Worm (Caenorhabditis elegans) whole organism, late embryonic: ENCODE measurements around the gene F58G11.4.

Source experiments
- ahr-1 ChIP-seq: sonication (generic microtip); optimal IDR thresholded peaks from 2 replicates; lab custom pipeline; 2016; ENCODE audit warnings: missing genetic modification characterization, missing compliant biosample characterization
- ceh-14 ChIP-seq: sonication (generic microtip); optimal IDR thresholded peaks from 2 replicates; lab custom pipeline; 2016; ENCODE audit warnings: missing genotype, missing genetic modification characterization, missing compliant biosample characterization
- ceh-9 ChIP-seq: sonication (generic microtip); optimal IDR thresholded peaks from 2 replicates; lab custom pipeline; 2016; ENCODE audit warnings: mild to moderate bottlenecking, missing genetic modification characterization, inconsistent platforms, missing compliant biosample characterization
- lim-6 ChIP-seq: sonication (generic microtip); optimal IDR thresholded peaks from 2 replicates; lab custom pipeline; 2016; ENCODE audit warnings: missing genetic modification characterization, missing compliant biosample characterization
- odd-2 ChIP-seq: sonication (generic microtip); optimal IDR thresholded peaks from 2 replicates; lab custom pipeline; 2017; ENCODE audit warnings: antibody characterized with exemption, mild to moderate bottlenecking, missing genetic modification characterization, missing compliant biosample characterization
- pqm-1 ChIP-seq: sonication (generic microtip); optimal IDR thresholded peaks from 2 replicates; lab custom pipeline; 2016; ENCODE audit warnings: missing genetic modification characterization, missing compliant biosample characterization
- tbx-2 ChIP-seq: sonication (generic microtip); optimal IDR thresholded peaks from 2 replicates; lab custom pipeline; 2016; ENCODE audit warnings: missing genetic modification characterization, missing compliant biosample characterization
- ttx-3 ChIP-seq: sonication (generic microtip); optimal IDR thresholded peaks from 2 replicates; lab custom pipeline; 2016; ENCODE audit warnings: missing genetic modification reagents, missing genetic modification characterization, missing compliant biosample characterization
- ztf-16 ChIP-seq: sonication (generic microtip); optimal IDR thresholded peaks from 2 replicates; lab custom pipeline; 2017; ENCODE audit warnings: missing genetic modification characterization, missing compliant biosample characterization

DNA sequence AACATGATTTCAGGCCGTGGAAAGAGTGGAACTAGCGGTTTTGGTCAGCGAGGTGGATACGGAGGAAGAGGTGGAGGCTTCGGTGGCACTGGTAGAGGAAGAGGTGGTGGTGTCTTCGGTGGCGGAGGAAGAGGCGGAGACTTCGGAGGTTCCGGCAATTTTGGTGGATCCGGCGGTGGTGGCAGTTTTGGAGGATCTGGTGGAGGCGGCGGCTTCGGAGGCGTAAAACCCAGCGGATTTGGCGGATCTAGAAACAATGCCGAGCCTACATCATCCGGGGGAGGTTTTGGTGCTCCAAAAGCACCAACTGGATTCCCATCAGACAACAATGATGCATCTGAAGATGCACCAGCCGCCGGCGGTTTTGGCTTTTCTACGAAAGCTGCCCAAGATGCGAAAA, 4.1 kb upstream of the F58G11.4 start:
- TF ChIP-seq lim-6 (tag; lab: Kevin White, UChicago) (no peak), ztf-16 (tag; lab: Kevin White, UChicago) (no peak), pqm-1 (tag; lab: Kevin White, UChicago) (no peak), ahr-1 (no peak), tbx-2 (tag; lab: Kevin White, UChicago) (no peak), ttx-3 (no peak), ceh-14 (tag; lab: Kevin White, UChicago) (no peak), ceh-9 (tag; lab: Kevin White, UChicago) (no peak), odd-2 (tag; lab: Kevin White, UChicago) (no peak)
